Fruit fly (Drosophila melanogaster) whole organism, embryonic: ENCODE measurements around the gene CG42685.
A peak's percentile ranks its signal among the peaks of the same experiment; 100 is the strongest.

Experiments
- B-H1 ChIP-seq: fragments of 200-800 bp; sonication (Bioruptor generic); IDR thresholded peaks from 3 replicates; pipeline ENCODE4 v1.3.6; 2022; ENCODE audit warnings: missing biosample characterization, missing genetic modification characterization
- Bdp1 ChIP-seq: fragments of 200-800 bp; sonication (Bioruptor generic); optimal IDR thresholded peaks from 3 replicates; lab custom pipeline; 2016; ENCODE audit warnings: missing biosample characterization, missing genetic modification characterization
- CG10979 ChIP-seq: fragments of 200-800 bp; sonication (Bioruptor generic); optimal IDR thresholded peaks from 2 replicates; lab custom pipeline; 2018; ENCODE audit warnings: missing biosample characterization, mild to moderate bottlenecking, missing genetic modification characterization, moderate library complexity
- CG11504 ChIP-seq: fragments of 200-800 bp; sonication (Bioruptor generic); optimal IDR thresholded peaks from 3 replicates; lab custom pipeline; 2019; ENCODE audit warnings: missing biosample characterization, mild to moderate bottlenecking, missing genetic modification characterization, moderate library complexity
- CG12769 ChIP-seq: fragments of 200-800 bp; sonication (Bioruptor generic); optimal IDR thresholded peaks from 2 replicates; lab custom pipeline; 2019; ENCODE audit warnings: missing biosample characterization, mild to moderate bottlenecking, missing genetic modification characterization, moderate library complexity
- CG13624 ChIP-seq: fragments of 200-800 bp; sonication (Bioruptor generic); optimal IDR thresholded peaks from 2 replicates; lab custom pipeline; 2016; ENCODE audit warnings: missing biosample characterization, missing genetic modification characterization
- CG14014 ChIP-seq: fragments of 200-800 bp; sonication (Bioruptor generic); IDR thresholded peaks from 2 replicates; pipeline ENCODE4 v1.3.6; 2022; ENCODE audit warnings: missing biosample characterization, missing genetic modification characterization
- CG15479 ChIP-seq: fragments of 200-800 bp; sonication (Bioruptor generic); optimal IDR thresholded peaks from 3 replicates; lab custom pipeline; 2019; ENCODE audit warnings: missing biosample characterization, mild to moderate bottlenecking, missing genetic modification characterization, moderate library complexity
- CG17912 ChIP-seq: fragments of 200-800 bp; sonication (Bioruptor generic); optimal IDR thresholded peaks from 2 replicates; lab custom pipeline; 2018; ENCODE audit warnings: missing biosample characterization, mild to moderate bottlenecking, missing genetic modification characterization
- CG18619 ChIP-seq: fragments of 200-800 bp; sonication (Bioruptor generic); optimal IDR thresholded peaks from 3 replicates; lab custom pipeline; 2017; ENCODE audit warnings: missing biosample characterization, mild to moderate bottlenecking, missing genetic modification characterization
- CG18764 ChIP-seq: fragments of 200-800 bp; sonication (Bioruptor generic); optimal IDR thresholded peaks from 3 replicates; lab custom pipeline; 2016; ENCODE audit warnings: missing biosample characterization, missing genetic modification characterization
- CG2875 ChIP-seq: fragments of 200-800 bp; sonication (Bioruptor generic); optimal IDR thresholded peaks from 2 replicates; lab custom pipeline; 2017; ENCODE audit warnings: missing biosample characterization, mild to moderate bottlenecking, missing genetic modification characterization, missing genetic modification reagents
- CG30431 ChIP-seq: fragments of 200-800 bp; sonication (Bioruptor generic); optimal IDR thresholded peaks from 2 replicates; lab custom pipeline; 2017; ENCODE audit warnings: missing biosample characterization, missing genetic modification characterization
- CG34376 ChIP-seq: fragments of 200-800 bp; sonication (Bioruptor generic); optimal IDR thresholded peaks from 2 replicates; lab custom pipeline; 2018; ENCODE audit warnings: missing biosample characterization, mild to moderate bottlenecking, missing genetic modification characterization
- CG3838 ChIP-seq: fragments of 200-800 bp; sonication (Bioruptor generic); optimal IDR thresholded peaks from 3 replicates; lab custom pipeline; 2016; ENCODE audit warnings: missing biosample characterization, missing genetic modification characterization
- CG4854 ChIP-seq: fragments of 200-800 bp; sonication (Bioruptor generic); optimal IDR thresholded peaks from 2 replicates; lab custom pipeline; 2016; ENCODE audit warnings: missing biosample characterization, missing genetic modification characterization, inconsistent platforms
- CG6689 ChIP-seq: fragments of 200-800 bp; sonication (Bioruptor generic); IDR thresholded peaks from 2 replicates; pipeline ENCODE4 v1.3.6; 2022; ENCODE audit warnings: missing biosample characterization, missing genetic modification characterization
- CG7745 ChIP-seq: fragments of 200-800 bp; sonication (Bioruptor generic); optimal IDR thresholded peaks from 2 replicates; lab custom pipeline; 2018; ENCODE audit warnings: missing biosample characterization, mild to moderate bottlenecking, missing genetic modification characterization, moderate library complexity
- CG7987 ChIP-seq: fragments of 200-800 bp; sonication (Bioruptor generic); optimal IDR thresholded peaks from 2 replicates; lab custom pipeline; 2018; ENCODE audit warnings: missing biosample characterization, mild to moderate bottlenecking, missing genetic modification characterization, moderate library complexity
- CG9876 ChIP-seq: fragments of 200-800 bp; sonication (Bioruptor generic); optimal IDR thresholded peaks from 2 replicates; lab custom pipeline; 2016; ENCODE audit warnings: missing biosample characterization, missing genetic modification characterization
- Deaf1 ChIP-seq: fragments of 200-800 bp; optimal IDR thresholded peaks from 3 replicates; lab custom pipeline; 2019; ENCODE audit warnings: missing biosample characterization, mild to moderate bottlenecking, missing genetic modification characterization, moderate library complexity
- E2f1 ChIP-seq: fragments of 200-800 bp; sonication (Bioruptor generic); IDR thresholded peaks from 2 replicates; pipeline ENCODE4 v1.3.6; 2022; ENCODE audit warnings: missing biosample characterization, missing genetic modification characterization
- Elba2 ChIP-seq: fragments of 200-800 bp; sonication (Bioruptor generic); optimal IDR thresholded peaks from 3 replicates; lab custom pipeline; 2016; ENCODE audit warnings: missing biosample characterization, missing genetic modification characterization
- Fer1 ChIP-seq: fragments of 200-800 bp; sonication (Bioruptor generic); optimal IDR thresholded peaks from 2 replicates; lab custom pipeline; 2017; ENCODE audit warnings: missing biosample characterization, mild to moderate bottlenecking, missing genetic modification characterization
- Fer2 ChIP-seq: fragments of 200-800 bp; sonication (Bioruptor generic); optimal IDR thresholded peaks from 2 replicates; lab custom pipeline; 2018; ENCODE audit warnings: missing biosample characterization, mild to moderate bottlenecking, missing genetic modification characterization, moderate library complexity
- Mes4 ChIP-seq: fragments of 200-800 bp; sonication (Bioruptor generic); optimal IDR thresholded peaks from 2 replicates; lab custom pipeline; 2016; ENCODE audit warnings: missing biosample characterization, missing genetic modification characterization
- Oaz ChIP-seq: fragments of 200-800 bp; sonication (Bioruptor generic); IDR thresholded peaks from 2 replicates; pipeline ENCODE4 v1.3.6; 2022; ENCODE audit warnings: missing biosample characterization, missing genetic modification characterization
- Sin3A ChIP-seq: fragments of >200 bp; optimal IDR thresholded peaks from 2 replicates; lab custom pipeline; 2018
- Xbp1 ChIP-seq: fragments of 200-800 bp; sonication (Bioruptor generic); optimal IDR thresholded peaks from 3 replicates; lab custom pipeline; 2016; ENCODE audit warnings: missing biosample characterization, mild to moderate bottlenecking, missing genetic modification characterization
- ab ChIP-seq: fragments of 200-800 bp; sonication (Bioruptor generic); optimal IDR thresholded peaks from 2 replicates; lab custom pipeline; 2016; ENCODE audit warnings: missing biosample characterization, missing genetic modification characterization
- bbx ChIP-seq: fragments of 200-800 bp; sonication (Bioruptor generic); IDR thresholded peaks from 2 replicates; pipeline ENCODE4 v1.3.6; 2022; ENCODE audit warnings: missing biosample characterization, missing genetic modification characterization; ENCODE audit not compliant: partially characterized antibody
- btn ChIP-seq: fragments of 200-800 bp; sonication (Bioruptor generic); optimal IDR thresholded peaks from 2 replicates; lab custom pipeline; 2016; ENCODE audit warnings: missing biosample characterization, missing genetic modification characterization
- chinmo ChIP-seq: fragments of 200-800 bp; sonication (Bioruptor generic); IDR thresholded peaks from 4 replicates; pipeline ENCODE4 v1.3.6; 2022; ENCODE audit warnings: missing biosample characterization, missing genetic modification characterization; ENCODE audit not compliant: partially characterized antibody
- chn ChIP-seq: fragments of 200-800 bp; sonication (Bioruptor generic); optimal IDR thresholded peaks from 2 replicates; lab custom pipeline; 2016; ENCODE audit warnings: missing biosample characterization, missing genetic modification characterization
- crol ChIP-seq: fragments of 200-800 bp; sonication (Bioruptor generic); IDR thresholded peaks from 2 replicates; pipeline ENCODE4 v1.3.6; 2022; ENCODE audit warnings: missing biosample characterization, missing genetic modification characterization
- fd102C ChIP-seq: fragments of 200-800 bp; sonication (Bioruptor generic); optimal IDR thresholded peaks from 2 replicates; lab custom pipeline; 2018; ENCODE audit warnings: missing biosample characterization, mild to moderate bottlenecking, missing genetic modification characterization, moderate library complexity
- fd64A ChIP-seq: fragments of 200-800 bp; sonication (Bioruptor generic); optimal IDR thresholded peaks from 3 replicates; lab custom pipeline; 2018; ENCODE audit warnings: missing biosample characterization, mild to moderate bottlenecking, missing genetic modification characterization
- gcm ChIP-seq: fragments of 200-800 bp; sonication (Bioruptor generic); optimal IDR thresholded peaks from 2 replicates; lab custom pipeline; 2019; ENCODE audit warnings: missing biosample characterization, mild to moderate bottlenecking, missing genetic modification characterization, moderate library complexity
- hb ChIP-seq: fragments of 200-800 bp; sonication (Bioruptor generic); IDR thresholded peaks from 3 replicates; pipeline ENCODE4 v1.3.6; 2022; ENCODE audit warnings: missing biosample characterization, missing genetic modification characterization; ENCODE audit not compliant: partially characterized antibody
- hkb ChIP-seq, 2 experiments: fragments of 200-800 bp in 1 of 2; fragments of >200 bp in 1 of 2; sonication (Bioruptor generic) in 1 of 2; IDR thresholded peaks in 1 of 2; optimal IDR thresholded peaks in 1 of 2; 2 replicates each; pipeline versions ENCODE4 v1.3.6 to Lab custom; 2017 to 2022; ENCODE audit warnings: missing biosample characterization in 1 of 2, missing genetic modification characterization in 1 of 2
- jumu ChIP-seq: fragments of 200-800 bp; sonication (Bioruptor generic); optimal IDR thresholded peaks from 3 replicates; lab custom pipeline; 2016; ENCODE audit warnings: missing biosample characterization, missing genetic modification characterization
- ken ChIP-seq: fragments of 200-800 bp; sonication (Bioruptor generic); IDR thresholded peaks from 3 replicates; pipeline ENCODE4 v1.3.6; 2022; ENCODE audit warnings: missing biosample characterization, missing genetic modification characterization
- klu ChIP-seq: fragments of 200-800 bp; sonication (Bioruptor generic); IDR thresholded peaks from 2 replicates; pipeline ENCODE4 v1.3.6; 2022; ENCODE audit warnings: missing biosample characterization, missing genetic modification characterization
- nerfin-2 ChIP-seq: fragments of 200-800 bp; sonication (Bioruptor generic); IDR thresholded peaks from 2 replicates; pipeline ENCODE4 v1.3.6; 2022; ENCODE audit warnings: missing biosample characterization, missing genetic modification characterization; ENCODE audit not compliant: partially characterized antibody
- pnt ChIP-seq: fragments of 200-800 bp; sonication (Bioruptor generic); optimal IDR thresholded peaks from 3 replicates; lab custom pipeline; 2016; ENCODE audit warnings: missing biosample characterization, missing genetic modification characterization
- rib ChIP-seq: fragments of 200-800 bp; sonication (Bioruptor generic); IDR thresholded peaks from 2 replicates; pipeline ENCODE4 v1.3.6; 2022; ENCODE audit warnings: missing biosample characterization, missing genetic modification characterization
- ro ChIP-seq: fragments of 200-800 bp; sonication (Bioruptor generic); IDR thresholded peaks from 2 replicates; pipeline ENCODE4 v1.3.6; 2022; ENCODE audit warnings: missing biosample characterization, missing genetic modification characterization
- sd ChIP-seq: fragments of 200-800 bp; sonication (Bioruptor generic); optimal IDR thresholded peaks from 3 replicates; lab custom pipeline; 2018; ENCODE audit warnings: missing biosample characterization, mild to moderate bottlenecking, missing genetic modification characterization, moderate library complexity
- sna ChIP-seq: fragments of 200-800 bp; sonication (Bioruptor generic); IDR thresholded peaks from 2 replicates; pipeline ENCODE4 v1.3.6; 2022; ENCODE audit warnings: missing biosample characterization, missing genetic modification characterization; ENCODE audit not compliant: partially characterized antibody
- tgo ChIP-seq: fragments of 200-800 bp; sonication (Bioruptor generic); IDR thresholded peaks from 3 replicates; pipeline ENCODE4 v1.3.6; 2022; ENCODE audit warnings: missing biosample characterization, missing genetic modification characterization

Gene CG42685

DNA sequence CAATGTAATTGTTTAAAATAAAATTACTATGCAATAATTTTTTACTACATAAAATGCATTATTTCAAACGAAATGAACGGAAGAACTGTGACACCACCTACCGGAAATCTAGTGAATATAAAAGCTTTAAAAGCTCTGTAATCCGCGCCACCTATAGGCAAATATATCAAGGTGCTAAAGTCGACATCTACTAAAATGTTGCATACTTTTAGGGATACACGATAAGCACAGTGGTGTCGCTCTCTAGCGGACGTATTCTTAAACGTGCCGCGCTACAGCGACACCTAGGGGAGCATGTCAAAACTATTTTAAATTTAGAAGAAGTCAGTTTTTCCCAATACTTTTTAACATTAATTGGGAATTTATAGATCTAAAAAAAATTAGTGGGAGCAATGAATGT is 23.8 kb downstream of the CG42685 start (continued):
- TF ChIP-seq klu (GFP tag; lab: Robert Waterston, UW) (0 out of 2 replicates have a peak, but pooled peaks have one; percentile 34), pnt (GFP tag; lab: Kevin White, UChicago) (peak; percentile 78), hkb (optimal IDR thresholded peaks at IDR 0.05; lab: Kevin White, UChicago) (no peak), hkb (GFP tag; IDR thresholded peaks at IDR 0.05; lab: Robert Waterston, UW) (peak; percentile 65), sd (tag; lab: Kevin White, UChicago) (peak; percentile 47), CG18619 (GFP tag; lab: Kevin White, UChicago) (peak; percentile 51), Bdp1 (peak; percentile 42), CG30431 (GFP tag; lab: Kevin White, UChicago) (peak; percentile 36), E2f1 (GFP tag; lab: Robert Waterston, UW) (peak; percentile 68), CG17912 (GFP tag; lab: Kevin White, UChicago) (peak; percentile 65), CG14014 (GFP tag; lab: Robert Waterston, UW) (peak; percentile 45), Oaz (GFP tag; lab: Robert Waterston, UW) (peak; percentile 47; the same call in 1 of the 2 replicates), CG34376 (peak; percentile 16), CG2875 (GFP tag; lab: Kevin White, UChicago) (peak; percentile 47), CG15479 (no peak), CG11504 (peak; percentile 71), crol (GFP tag; lab: Robert Waterston, UW) (no peak), CG7987 (GFP tag; lab: Kevin White, UChicago) (peak; percentile 89), tgo (GFP tag; lab: Robert Waterston, UW) (peak; percentile 68), Deaf1 (tag; lab: Kevin White, UChicago) (no peak), hb (GFP tag; lab: Robert Waterston, UW) (no peak), sna (no peak), Mes4 (GFP tag; lab: Kevin White, UChicago) (peak; percentile 32), chinmo (GFP tag; lab: Robert Waterston, UW) (peak; percentile 27; the same call in 2 of the 4 replicates), Sin3A (lab: Kevin White, UChicago) (no peak), Elba2 (peak; percentile 56), CG9876 (GFP tag; lab: Kevin White, UChicago) (peak; percentile 31), Fer1 (GFP tag; lab: Kevin White, UChicago) (peak; percentile 61), fd102C (GFP tag; lab: Kevin White, UChicago) (peak; percentile 23), CG12769 (tag; lab: Kevin White, UChicago) (peak; percentile 22), ab (GFP tag; lab: Kevin White, UChicago) (no peak), CG7745 (tag; lab: Kevin White, UChicago) (no peak), gcm (no peak), nerfin-2 (GFP tag; lab: Robert Waterston, UW) (no peak), B-H1 (peak; percentile 54), Fer2 (tag; lab: Kevin White, UChicago) (peak; percentile 33), rib (GFP tag; lab: Robert Waterston, UW) (0 out of 2 replicates have a peak, but pooled peaks have one; percentile 41), fd64A (no peak), CG4854 (GFP tag; lab: Kevin White, UChicago) (peak; percentile 78), CG3838 (GFP tag; lab: Kevin White, UChicago) (no peak), CG10979 (tag; lab: Kevin White, UChicago) (peak; percentile 68), CG6689 (peak; percentile 66), jumu (peak; percentile 71), ken (GFP tag; lab: Robert Waterston, UW) (no peak; the same call in 2 of the 3 replicates), Xbp1 (GFP tag; lab: Kevin White, UChicago) (peak; percentile 92), CG13624 (peak; percentile 76), CG18764 (GFP tag; lab: Kevin White, UChicago) (peak; percentile 61), chn (GFP tag; lab: Kevin White, UChicago) (peak; percentile 67), ro (GFP tag; lab: Robert Waterston, UW) (no peak; the same call in none of the 2 replicates), bbx (GFP tag; lab: Robert Waterston, UW) (peak; percentile 53; the same call in 1 of the 2 replicates), btn (GFP tag; lab: Kevin White, UChicago) (peak; percentile 70)
